ENCODE assay signal across 1 worm cellular context in genomic region chrX:7986892-7987291, ce11.
TF ChIP-seq lines count a peak whose summit lies in the region.

No protein-coding gene starts in this region.

TF ChIP-seq in whole organism, L1 larva, 84 proteins besides CTCF, POLR2A, EP300 and RAD21 (continued from another document):
- no peak for TF ChIP-seq nhr-28 (tag; optimal IDR thresholded peaks at IDR 0.05; lab: Kevin White, UChicago)
- TF ChIP-seq zip-4 (GFP tag; optimal IDR thresholded peaks at IDR 0.05; lab: Kevin White, UChicago): no peak
- no peak for TF ChIP-seq nhr-11 (tag; optimal IDR thresholded peaks at IDR 0.05; lab: Kevin White, UChicago)
- TF ChIP-seq snpc-4 (tag; optimal IDR thresholded peaks at IDR 0.05; lab: Kevin White, UChicago): no peak
- peak; percentile 63 for TF ChIP-seq mep-1 (tag; optimal IDR thresholded peaks at IDR 0.05; lab: Kevin White, UChicago)
- TF ChIP-seq dsc-1 (tag; optimal IDR thresholded peaks at IDR 0.05; lab: Kevin White, UChicago): no peak
- peak; percentile 21 for TF ChIP-seq swsn-7 (tag; optimal IDR thresholded peaks at IDR 0.05; lab: Kevin White, UChicago)
- no peak for TF ChIP-seq fkh-10 (GFP tag; optimal IDR thresholded peaks at IDR 0.05; lab: Kevin White, UChicago)
- peak in 1 of 2 experiments; percentile 19 for TF ChIP-seq efl-1 (optimal IDR thresholded peaks at IDR 0.05; lab: Kevin White, UChicago)
- no peak for TF ChIP-seq efl-1 (GFP tag; optimal IDR thresholded peaks at IDR 0.05 in 1 of 2; lab: Kevin White, UChicago)
- peak; percentile 74 for TF ChIP-seq nhr-47 (tag; optimal IDR thresholded peaks at IDR 0.05; lab: Kevin White, UChicago)
- no peak for TF ChIP-seq unc-86 (tag; optimal IDR thresholded peaks at IDR 0.05; lab: Kevin White, UChicago)
- TF ChIP-seq blmp-1 (tag; optimal IDR thresholded peaks at IDR 0.05; lab: Kevin White, UChicago): peak; percentile 72
- peak; percentile 18 for TF ChIP-seq lin-13 (GFP tag; optimal IDR thresholded peaks at IDR 0.05; lab: Kevin White, UChicago)
- TF ChIP-seq elt-2 (tag; optimal IDR thresholded peaks at IDR 0.05; lab: Kevin White, UChicago): peak; percentile 85
- TF ChIP-seq pag-3 (tag; optimal IDR thresholded peaks at IDR 0.05; lab: Kevin White, UChicago; ENCODE audit: borderline replicate concordance, insufficient read depth): no peak
- TF ChIP-seq ceh-63 (GFP tag; optimal IDR thresholded peaks at IDR 0.05; lab: Kevin White, UChicago): no peak
- peak; percentile 99 for TF ChIP-seq nhr-85 (tag; lab: Kevin White, UChicago)
- no peak for TF ChIP-seq rnt-1 (tag; optimal IDR thresholded peaks at IDR 0.05; lab: Kevin White, UChicago)
- no peak for TF ChIP-seq fos-1 (tag; optimal IDR thresholded peaks at IDR 0.05; lab: Kevin White, UChicago)
- no peak for TF ChIP-seq jun-1 (tag; optimal IDR thresholded peaks at IDR 0.05; lab: Kevin White, UChicago)
- no peak for TF ChIP-seq F16B12.6 (tag; optimal IDR thresholded peaks at IDR 0.05; lab: Kevin White, UChicago)
- TF ChIP-seq tbx-2 (tag; optimal IDR thresholded peaks at IDR 0.05; lab: Kevin White, UChicago): peak; percentile 71
- TF ChIP-seq C16A3.4 (tag; optimal IDR thresholded peaks at IDR 0.05; lab: Kevin White, UChicago): peak; percentile 48
- TF ChIP-seq irx-1 (tag; optimal IDR thresholded peaks at IDR 0.05; lab: Kevin White, UChicago): peak; percentile 50
- no peak for TF ChIP-seq zag-1 (tag; optimal IDR thresholded peaks at IDR 0.05; lab: Kevin White, UChicago)
- TF ChIP-seq ama-1 (optimal IDR thresholded peaks at IDR 0.05; lab: Kevin White, UChicago): no peak
- TF ChIP-seq aha-1 (tag; optimal IDR thresholded peaks at IDR 0.05; lab: Kevin White, UChicago): no peak
- no peak for TF ChIP-seq tlp-1 (tag; optimal IDR thresholded peaks at IDR 0.05; lab: Kevin White, UChicago)
- TF ChIP-seq C04F5.9 (tag; optimal IDR thresholded peaks at IDR 0.05; lab: Kevin White, UChicago): no peak
- TF ChIP-seq isw-1 (GFP tag; IDR thresholded peaks at IDR 0.05; lab: Robert Waterston, UW): no peak
- TF ChIP-seq lir-3 (tag; optimal IDR thresholded peaks at IDR 0.05; lab: Kevin White, UChicago; ENCODE audit: poor library complexity): no peak
- no peak for TF ChIP-seq sox-4 (tag; optimal IDR thresholded peaks at IDR 0.05; lab: Kevin White, UChicago)
- no peak for TF ChIP-seq pqm-1 (tag; optimal IDR thresholded peaks at IDR 0.05; lab: Kevin White, UChicago)
- TF ChIP-seq snu-23 (GFP tag; optimal IDR thresholded peaks at IDR 0.05; lab: Kevin White, UChicago): peak; percentile 80
- TF ChIP-seq unc-30 (tag; optimal IDR thresholded peaks at IDR 0.05; lab: Kevin White, UChicago): no peak
- TF ChIP-seq ceh-82 (tag; optimal IDR thresholded peaks at IDR 0.05; lab: Kevin White, UChicago): no peak
